Fruit fly (Drosophila melanogaster): Measurements from ENCODE around the gene beta-Man.

beta-Man gene

dm6 chr3R:4232139-4233017, 35.4 kb downstream of the beta-Man start, which contains the start of gene CG14641 (continued):
- TF ChIP-seq Stat92E (GFP tag; optimal IDR thresholded peaks at IDR 0.05): peak in 1 of 3 experiments; percentile 86
- peak; percentile 22 for TF ChIP-seq CG16815 (GFP tag; optimal IDR thresholded peaks at IDR 0.05)
- peak; percentile 38; the same call in 1 of the 3 replicates for TF ChIP-seq vnd (GFP tag; IDR thresholded peaks at IDR 0.05; ENCODE audit: partially characterized antibody)
- peak; percentile 27 for TF ChIP-seq nmo (GFP tag; optimal IDR thresholded peaks at IDR 0.05)
- no peak for TF ChIP-seq CG34224 (GFP tag; IDR thresholded peaks at IDR 0.05; ENCODE audit: partially characterized antibody)
- no peak for TF ChIP-seq slp2 (GFP tag; optimal IDR thresholded peaks at IDR 0.05)
- no peak for TF ChIP-seq Ptx1 (GFP tag; IDR thresholded peaks at IDR 0.05)
- TF ChIP-seq CG4617 (GFP tag; optimal IDR thresholded peaks at IDR 0.05; ENCODE audit: borderline replicate concordance): peak; percentile 61
- peak; percentile 55; the same call in 1 of the 2 replicates for TF ChIP-seq Bgb (GFP tag; IDR thresholded peaks at IDR 0.05; ENCODE audit: partially characterized antibody)
- TF ChIP-seq sna (GFP tag; IDR thresholded peaks at IDR 0.05; ENCODE audit: partially characterized antibody): no peak
- peak; percentile 37 for TF ChIP-seq MBD-R2 (GFP tag; IDR thresholded peaks at IDR 0.05)
- TF ChIP-seq unpg (GFP tag; optimal IDR thresholded peaks at IDR 0.05): no peak
- TF ChIP-seq gfzf (GFP tag; optimal IDR thresholded peaks at IDR 0.05): peak; percentile 30
- TF ChIP-seq knrl (GFP tag; IDR thresholded peaks at IDR 0.05; ENCODE audit: partially characterized antibody): peak; percentile 49; the same call in 2 of the 3 replicates
- no peak for TF ChIP-seq CTCF (GFP tag; optimal IDR thresholded peaks at IDR 0.05)
- no peak for TF ChIP-seq CG16779 (GFP tag; IDR thresholded peaks at IDR 0.05)
- no peak for TF ChIP-seq CG4854 (GFP tag; optimal IDR thresholded peaks at IDR 0.05)
- peak; percentile 83 for TF ChIP-seq Dref (GFP tag; IDR thresholded peaks at IDR 0.05)
- TF ChIP-seq CG4424 (GFP tag; optimal IDR thresholded peaks at IDR 0.05): peak; percentile 16
- peak; percentile 73 for TF ChIP-seq Sry-δ (GFP tag; optimal IDR thresholded peaks at IDR 0.05)
- no peak for TF ChIP-seq CG4730 (GFP tag; IDR thresholded peaks at IDR 0.05)
- peak in 1 of 2 experiments; percentile 44 for TF ChIP-seq Hr78 (GFP tag; optimal IDR thresholded peaks at IDR 0.05)
- 0 out of 3 replicates have a peak, but pooled peaks have one; percentile 36 for TF ChIP-seq Doc3 (GFP tag; IDR thresholded peaks at IDR 0.05; ENCODE audit: partially characterized antibody)
- TF ChIP-seq CoRest (tag; optimal IDR thresholded peaks at IDR 0.05): peak; percentile 42
- TF ChIP-seq CG18476 (GFP tag; optimal IDR thresholded peaks at IDR 0.05): no peak
- peak; percentile 4 for TF ChIP-seq Ssrp (tag; optimal IDR thresholded peaks at IDR 0.05)
- TF ChIP-seq CHES-1-like (GFP tag; optimal IDR thresholded peaks at IDR 0.05): no peak
- TF ChIP-seq CG1603 (tag; optimal IDR thresholded peaks at IDR 0.05): peak; percentile 74
- TF ChIP-seq CG17802 (tag; optimal IDR thresholded peaks at IDR 0.05): peak; percentile 85
- peak; percentile 1 for TF ChIP-seq grau (tag; optimal IDR thresholded peaks at IDR 0.05)
- TF ChIP-seq Hr3 (GFP tag; optimal IDR thresholded peaks at IDR 0.05): no peak
- TF ChIP-seq CG18764 (GFP tag; optimal IDR thresholded peaks at IDR 0.05): no peak
- TF ChIP-seq CG12219 (GFP tag; optimal IDR thresholded peaks at IDR 0.05): no peak
- TF ChIP-seq CG6813 (GFP tag; optimal IDR thresholded peaks at IDR 0.05): no peak
- TF ChIP-seq Lpt (GFP tag; optimal IDR thresholded peaks at IDR 0.05): no peak
- TF ChIP-seq crol (GFP tag; IDR thresholded peaks at IDR 0.05): no peak
- no peak for TF ChIP-seq CG17359 (tag; optimal IDR thresholded peaks at IDR 0.05)
- TF ChIP-seq ewg (GFP tag; optimal IDR thresholded peaks at IDR 0.05): no peak
- TF ChIP-seq hb (GFP tag; IDR thresholded peaks at IDR 0.05; ENCODE audit: partially characterized antibody): peak; percentile 56; the same call in 1 of the 3 replicates
- TF ChIP-seq CG14667 (GFP tag; IDR thresholded peaks at IDR 0.05): peak; percentile 29; the same call in 1 of the 2 replicates
- TF ChIP-seq CG8290 (GFP tag; optimal IDR thresholded peaks at IDR 0.05): no peak
- peak in 1 of 2 experiments; percentile 42 for TF ChIP-seq CG8290 (tag; optimal IDR thresholded peaks at IDR 0.05)
- TF ChIP-seq CG17385 (GFP tag; optimal IDR thresholded peaks at IDR 0.05): no peak
- peak; percentile 31 for TF ChIP-seq CG2116 (GFP tag; optimal IDR thresholded peaks at IDR 0.05)
- TF ChIP-seq CG14441 (GFP tag; IDR thresholded peaks at IDR 0.05): no peak
- TF ChIP-seq row (GFP tag; IDR thresholded peaks at IDR 0.05): peak; percentile 65
- peak in 1 of 2 experiments; percentile 82 for TF ChIP-seq Dfd (GFP tag; optimal IDR thresholded peaks at IDR 0.05)
